Fruit fly (Drosophila melanogaster): ENCODE results near the gene lectin-28C.

The lectin-28C gene

DNA sequence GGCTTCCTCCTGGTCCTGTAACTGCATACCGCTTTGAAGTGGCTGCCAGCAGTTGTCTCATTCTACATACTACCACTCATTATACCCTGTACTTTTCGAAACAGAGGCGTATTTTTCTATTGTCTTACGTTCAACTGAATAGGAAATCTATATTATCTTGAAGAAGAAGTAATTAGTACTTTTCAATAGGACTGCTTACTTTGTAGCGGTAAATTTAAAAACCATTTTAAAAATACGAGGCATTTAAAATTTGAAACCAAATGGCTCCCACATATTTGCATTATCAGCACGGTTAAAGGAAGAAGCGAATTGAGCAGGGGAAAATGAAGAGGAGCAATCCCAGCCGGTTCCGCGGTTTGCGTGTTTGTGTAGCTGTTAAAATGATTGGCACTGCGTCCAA, 40.4 kb downstream of the lectin-28C start (continued):
- peak; percentile 62 for TF ChIP-seq CG7368 (GFP tag; optimal IDR thresholded peaks at IDR 0.05)
- TF ChIP-seq CG6792 (GFP tag; optimal IDR thresholded peaks at IDR 0.05), result peak; percentile 41
- TF ChIP-seq Ets96B (tag; optimal IDR thresholded peaks at IDR 0.05), result peak; percentile 80
- peak; percentile 59; the same call in 1 of the 2 replicates for TF ChIP-seq CG15336 (GFP tag; IDR thresholded peaks at IDR 0.05)
- peak; percentile 43 for TF ChIP-seq CG3032 (tag; optimal IDR thresholded peaks at IDR 0.05)
- no peak for TF ChIP-seq fkh (GFP tag; optimal IDR thresholded peaks at IDR 0.05)
- peak; percentile 71 for TF ChIP-seq esn (GFP tag; optimal IDR thresholded peaks at IDR 0.05)
- peak; percentile 62 for TF ChIP-seq Eip75B (GFP tag; optimal IDR thresholded peaks at IDR 0.05)

dm6 chr2L:7898581-7898980, 41.7 kb downstream of the lectin-28C start:
- TF ChIP-seq cyc (GFP tag; optimal IDR thresholded peaks at IDR 0.05) (peak; percentile 39), CG7368 (GFP tag; optimal IDR thresholded peaks at IDR 0.05) (peak; percentile 76), Smox (GFP tag; optimal IDR thresholded peaks at IDR 0.05) (peak; percentile 18), CG6808 (GFP tag; optimal IDR thresholded peaks at IDR 0.05) (peak; percentile 82), Hr39 (GFP tag; optimal IDR thresholded peaks at IDR 0.05) (peak; percentile 40), CG11762 (GFP tag; optimal IDR thresholded peaks at IDR 0.05; ENCODE audit: insufficient read depth) (peak; percentile 71), CG32006 (GFP tag; optimal IDR thresholded peaks at IDR 0.05) (peak; percentile 83), OdsH (GFP tag; optimal IDR thresholded peaks at IDR 0.05) (peak; percentile 70), Sox15 (GFP tag; optimal IDR thresholded peaks at IDR 0.05) (peak; percentile 43), acj6 (GFP tag; optimal IDR thresholded peaks at IDR 0.05) (peak; percentile 74), topi (GFP tag; optimal IDR thresholded peaks at IDR 0.05) (peak; percentile 49), pdm3 (GFP tag; optimal IDR thresholded peaks at IDR 0.05) (peak; percentile 70), CG6792 (GFP tag; optimal IDR thresholded peaks at IDR 0.05) (peak; percentile 74), fd85E (GFP tag; optimal IDR thresholded peaks at IDR 0.05) (peak; percentile 49), CG10669 (GFP tag; optimal IDR thresholded peaks at IDR 0.05) (peak; percentile 80), CG16779 (tag; optimal IDR thresholded peaks at IDR 0.05) (no peak), Blimp-1 (GFP tag; optimal IDR thresholded peaks at IDR 0.05) (peak; percentile 7), CG6854 (GFP tag; optimal IDR thresholded peaks at IDR 0.05) (peak; percentile 55), CG15336 (GFP tag; IDR thresholded peaks at IDR 0.05) (peak; percentile 82), salr (GFP tag; optimal IDR thresholded peaks at IDR 0.05) (peak in 1 of 2 experiments; percentile 75), spab (GFP tag; optimal IDR thresholded peaks at IDR 0.05) (peak; percentile 76), CG6276 (GFP tag; optimal IDR thresholded peaks at IDR 0.05) (peak; percentile 76), CG11294 (GFP tag; IDR thresholded peaks at IDR 0.05) (peak; percentile 44; the same call in 1 of the 2 replicates), Lpt (GFP tag; optimal IDR thresholded peaks at IDR 0.05) (peak; percentile 66), Met (GFP tag; optimal IDR thresholded peaks at IDR 0.05) (peak; percentile 31), achi (GFP tag; optimal IDR thresholded peaks at IDR 0.05) (peak; percentile 76), svp (GFP tag) (no peak), Hr38 (GFP tag; optimal IDR thresholded peaks at IDR 0.05) (no peak), lz (GFP tag; optimal IDR thresholded peaks at IDR 0.05) (peak; percentile 54), CG3919 (GFP tag; optimal IDR thresholded peaks at IDR 0.05) (peak; percentile 78), CG1621 (tag; optimal IDR thresholded peaks at IDR 0.05) (peak; percentile 88), Ets96B (tag; optimal IDR thresholded peaks at IDR 0.05) (peak; percentile 79), vri (GFP tag; optimal IDR thresholded peaks at IDR 0.05) (no peak), CG8632 (GFP tag; optimal IDR thresholded peaks at IDR 0.05) (peak; percentile 42), Eip93F (GFP tag; optimal IDR thresholded peaks at IDR 0.05) (no peak), ss (GFP tag; optimal IDR thresholded peaks at IDR 0.05) (peak; percentile 53 to 64), Eip78C (GFP tag) (peak; percentile 92), Sox102F (GFP tag; optimal IDR thresholded peaks at IDR 0.05) (peak; percentile 55), CG3032 (tag; optimal IDR thresholded peaks at IDR 0.05) (peak; percentile 85), Ets21C (GFP tag; optimal IDR thresholded peaks at IDR 0.05) (peak; percentile 24), Gug (GFP tag; IDR thresholded peaks at IDR 0.05) (peak; percentile 69), fd59A (GFP tag; optimal IDR thresholded peaks at IDR 0.05) (peak; percentile 77), Eip75B (GFP tag; optimal IDR thresholded peaks at IDR 0.05) (peak; percentile 61), CG31627 (GFP tag; optimal IDR thresholded peaks at IDR 0.05) (peak; percentile 36), CG6163 (GFP tag; IDR thresholded peaks at IDR 0.05) (peak; percentile 90), dsx (GFP tag; optimal IDR thresholded peaks at IDR 0.05; ENCODE audit: poor library complexity, severe bottlenecking) (peak; percentile 71), Sox14 (GFP tag; optimal IDR thresholded peaks at IDR 0.05) (peak; percentile 77)

Data from whole organism, prepupa.